Worm (Caenorhabditis elegans): Measurements from ENCODE around the gene F09E10.5.

DNA sequence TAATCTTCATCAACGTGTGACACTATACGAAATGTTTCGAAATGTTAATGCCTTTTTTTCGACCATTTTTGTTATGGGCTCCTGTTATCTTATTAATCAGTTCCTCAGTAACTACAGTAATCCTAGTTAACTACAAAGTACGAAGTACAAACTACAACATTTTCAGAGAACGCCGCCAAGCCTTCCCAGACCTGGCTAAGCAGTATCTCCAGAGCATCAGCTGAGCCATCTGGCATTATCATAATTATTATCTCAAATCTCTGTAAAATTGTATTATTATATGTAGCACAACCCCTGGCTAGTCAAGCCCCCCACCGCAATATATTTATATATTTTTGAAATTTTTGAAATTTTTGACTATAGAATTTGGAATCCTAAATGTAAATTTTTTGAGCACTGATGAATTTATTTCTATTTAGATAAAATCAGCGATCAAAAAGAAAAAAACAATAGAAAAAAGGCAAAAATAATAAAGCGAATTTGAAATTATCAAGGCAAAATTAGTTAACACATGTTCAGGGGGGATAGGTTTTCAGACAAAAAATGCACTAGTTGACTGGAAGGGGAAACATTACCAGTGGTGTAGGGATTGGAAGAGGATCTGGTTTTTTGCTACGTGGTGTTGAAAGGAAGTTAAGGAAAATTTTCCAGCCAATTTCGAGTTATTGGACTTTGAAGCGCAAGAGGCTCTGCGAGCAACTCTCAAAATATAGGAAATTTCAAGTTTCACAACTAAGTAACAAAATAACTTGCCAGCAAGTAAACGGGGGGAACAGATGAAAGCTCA, 42.1 kb downstream of the F09E10.5 start:
- TF ChIP-seq egl-27 (tag; optimal IDR thresholded peaks at IDR 0.05) (no peak), unc-39 (tag; optimal IDR thresholded peaks at IDR 0.05) (no peak), zag-1 (tag; optimal IDR thresholded peaks at IDR 0.05) (no peak), unc-62 (GFP tag; optimal IDR thresholded peaks at IDR 0.05) (no peak)
